Fruit fly (Drosophila melanogaster) whole organism, adult: ENCODE results near the gene wfs1.
A peak's percentile ranks its signal among the peaks of the same experiment; 100 is the strongest.

Experiments used
- CG11617 ChIP-seq: fragments of 200-800 bp; sonication (Bioruptor generic); optimal IDR thresholded peaks from 2 replicates; lab custom pipeline; 2017; ENCODE audit warnings: mild to moderate bottlenecking, missing biosample characterization, missing genetic modification reagents, missing genetic modification characterization
- CG12768 ChIP-seq: fragments of 200-800 bp; sonication (Bioruptor generic); optimal IDR thresholded peaks from 2 replicates; lab custom pipeline; 2017; ENCODE audit warnings: missing biosample characterization, missing genetic modification characterization, mild to moderate bottlenecking, moderate library complexity, missing genetic modification reagents
- CG14711 ChIP-seq: fragments of 200-800 bp; sonication (Bioruptor generic); optimal IDR thresholded peaks from 2 replicates; lab custom pipeline; 2018; ENCODE audit warnings: missing biosample characterization, mild to moderate bottlenecking, missing genetic modification characterization, moderate library complexity
- CG1620 ChIP-seq: fragments of 200-800 bp; sonication (Bioruptor generic); optimal IDR thresholded peaks from 2 replicates; lab custom pipeline; 2016; ENCODE audit warnings: missing biosample characterization, missing genetic modification characterization
- CG33017 ChIP-seq: fragments of 200-800 bp; sonication (Bioruptor generic); optimal IDR thresholded peaks from 2 replicates; lab custom pipeline; 2018; ENCODE audit warnings: missing biosample characterization, mild to moderate bottlenecking, missing genetic modification characterization, moderate library complexity
- CG5204 ChIP-seq: fragments of 200-800 bp; sonication (Bioruptor generic); optimal IDR thresholded peaks from 2 replicates; lab custom pipeline; 2016; ENCODE audit warnings: missing biosample characterization, missing genetic modification characterization
- CG7045 ChIP-seq: fragments of 200-800 bp; sonication (Bioruptor generic); optimal IDR thresholded peaks from 2 replicates; lab custom pipeline; 2017; ENCODE audit warnings: missing biosample characterization, mild to moderate bottlenecking, missing genetic modification characterization
- CG7101 ChIP-seq: fragments of 200-800 bp; sonication (Bioruptor generic); optimal IDR thresholded peaks from 2 replicates; lab custom pipeline; 2018; ENCODE audit warnings: missing biosample characterization, mild to moderate bottlenecking, missing genetic modification characterization, moderate library complexity
- Clk ChIP-seq: fragments of 200-800 bp; sonication (Bioruptor generic); optimal IDR thresholded peaks from 2 replicates; lab custom pipeline; 2017; ENCODE audit warnings: missing biosample characterization, missing genetic modification characterization
- Crg-1 ChIP-seq: fragments of 200-800 bp; sonication (Bioruptor generic); optimal IDR thresholded peaks from 2 replicates; lab custom pipeline; 2016; ENCODE audit warnings: missing biosample characterization, missing genetic modification characterization
- Hr96 ChIP-seq: fragments of 200-800 bp; sonication (Bioruptor generic); optimal IDR thresholded peaks from 2 replicates; lab custom pipeline; 2016; ENCODE audit warnings: missing biosample characterization, missing genetic modification characterization
- Mnt ChIP-seq: fragments of 200-800 bp; sonication (Bioruptor generic); optimal IDR thresholded peaks from 2 replicates; lab custom pipeline; 2016; ENCODE audit warnings: missing biosample characterization, mild to moderate bottlenecking, missing genetic modification characterization
- bab1 ChIP-seq: fragments of 200-800 bp; sonication (Bioruptor generic); optimal IDR thresholded peaks from 3 replicates; lab custom pipeline; 2019; ENCODE audit warnings: missing biosample characterization, mild to moderate bottlenecking, missing genetic modification characterization, moderate library complexity
- cic ChIP-seq: fragments of 200-800 bp; sonication (Bioruptor generic); optimal IDR thresholded peaks from 2 replicates; lab custom pipeline; 2017; ENCODE audit warnings: missing biosample characterization, mild to moderate bottlenecking, missing genetic modification characterization, moderate library complexity
- cnc ChIP-seq, 2 experiments: fragments of >200 bp; optimal IDR thresholded peaks; 2 replicates each; lab custom pipeline; 2017
- kay ChIP-seq: fragments of 200-800 bp; sonication (Bioruptor generic); peaks from one replicate; lab custom pipeline; 2016; ENCODE audit warnings: missing biosample characterization, missing genetic modification characterization, borderline replicate concordance
- ovo ChIP-seq: fragments of 200-800 bp; sonication (Bioruptor generic); optimal IDR thresholded peaks from 2 replicates; lab custom pipeline; 2016; ENCODE audit warnings: missing biosample characterization, missing genetic modification characterization
- pad ChIP-seq: fragments of 200-800 bp; sonication (Bioruptor generic); optimal IDR thresholded peaks from 3 replicates; lab custom pipeline; 2017; ENCODE audit warnings: missing biosample characterization, missing genetic modification characterization, mild to moderate bottlenecking, moderate library complexity, missing genetic modification reagents
- tj ChIP-seq: fragments of 200-800 bp; sonication (Bioruptor generic); optimal IDR thresholded peaks from 3 replicates; lab custom pipeline; 2017; ENCODE audit warnings: missing biosample characterization, mild to moderate bottlenecking, missing genetic modification characterization, moderate library complexity
- toe ChIP-seq: fragments of 200-800 bp; sonication (Bioruptor generic); optimal IDR thresholded peaks from 2 replicates; lab custom pipeline; 2016; ENCODE audit warnings: missing biosample characterization, missing genetic modification characterization

The wfs1 gene

DNA sequence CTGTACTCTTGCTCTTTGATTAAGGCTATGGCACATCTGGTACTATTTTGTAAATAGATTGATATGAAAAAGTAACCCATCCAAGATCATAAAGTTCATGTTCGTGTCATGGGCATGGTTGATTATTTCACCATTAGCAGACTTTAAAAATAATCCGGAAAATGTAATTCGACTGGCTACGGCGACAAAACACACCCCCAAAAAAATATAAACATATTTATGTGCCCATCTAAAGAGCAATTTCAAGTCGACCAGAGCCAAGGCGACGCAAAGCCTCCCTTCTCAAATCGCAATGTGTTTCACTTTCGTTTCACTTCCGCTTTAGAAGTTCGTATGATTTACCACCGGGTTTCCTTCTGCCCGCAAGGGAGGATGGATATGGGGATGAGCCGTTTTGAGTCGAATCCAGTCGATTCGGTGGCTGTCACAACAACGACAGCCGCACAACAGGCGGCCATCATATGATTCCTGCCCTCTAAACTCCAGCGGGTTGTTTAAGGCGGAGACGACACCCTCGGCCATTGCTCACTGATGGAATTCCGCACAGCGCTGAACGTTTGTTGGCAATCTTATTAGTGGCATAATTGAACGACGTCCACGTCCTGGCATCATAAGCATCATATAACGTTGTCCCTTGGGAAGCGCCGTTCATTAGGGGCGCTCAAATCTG is 28.9 kb upstream of the wfs1 start:
- no peak for TF ChIP-seq pad (GFP tag; lab: Kevin White, UChicago)
- TF ChIP-seq toe = no peak
- TF ChIP-seq CG33017 (tag; lab: Kevin White, UChicago) = no peak
- TF ChIP-seq kay (GFP tag; lab: Kevin White, UChicago) = no peak
- TF ChIP-seq bab1 (GFP tag; lab: Kevin White, UChicago) = no peak
- TF ChIP-seq Clk (GFP tag; lab: Kevin White, UChicago) = no peak
- TF ChIP-seq CG7101 = no peak

DNA sequence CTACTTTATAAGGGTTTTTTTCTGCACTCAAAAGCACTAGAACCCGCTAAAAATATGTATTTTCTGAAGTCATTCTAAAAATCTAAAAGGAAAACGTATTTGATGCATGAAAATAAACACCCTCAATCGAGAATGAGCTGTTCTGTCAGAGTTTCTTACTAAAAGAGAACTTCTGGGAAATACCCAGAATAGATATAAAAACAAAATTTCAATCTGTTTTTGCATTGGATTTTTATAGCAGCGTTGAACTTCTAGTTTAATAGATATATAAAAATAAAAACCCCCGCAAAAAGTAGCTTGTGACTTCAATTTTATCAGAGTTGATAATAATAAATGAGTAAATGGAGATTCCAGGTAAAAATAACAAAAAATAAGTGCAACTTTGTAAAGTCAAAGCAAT is 28.2 kb upstream of the wfs1 start:
- no peak for TF ChIP-seq CG7045 (GFP tag; lab: Kevin White, UChicago)
- peak; percentile 79 for TF ChIP-seq kay (GFP tag; lab: Kevin White, UChicago)
- TF ChIP-seq CG7101 = no peak

DNA sequence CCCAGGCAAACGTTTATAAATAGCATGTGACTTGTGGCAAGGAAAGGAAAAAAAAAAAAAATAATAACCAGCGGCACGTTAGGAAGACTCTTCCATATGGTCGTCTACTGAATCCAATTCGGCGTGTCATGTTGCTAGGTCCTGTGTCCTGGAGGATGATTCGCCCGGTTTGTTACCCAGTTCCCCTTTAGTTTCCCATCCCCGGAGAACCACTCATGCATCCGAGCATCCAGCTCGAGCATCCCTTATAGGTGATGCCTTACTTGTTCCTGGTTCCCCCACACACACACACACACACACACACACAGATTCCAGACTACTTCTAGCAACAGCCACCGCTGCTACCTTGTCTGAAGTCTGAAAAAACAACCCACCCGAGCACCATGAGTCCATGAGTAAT is 27.7 kb upstream of the wfs1 start:
- TF ChIP-seq Hr96 (GFP tag; lab: Kevin White, UChicago) = no peak
- no peak for TF ChIP-seq pad (GFP tag; lab: Kevin White, UChicago)

DNA sequence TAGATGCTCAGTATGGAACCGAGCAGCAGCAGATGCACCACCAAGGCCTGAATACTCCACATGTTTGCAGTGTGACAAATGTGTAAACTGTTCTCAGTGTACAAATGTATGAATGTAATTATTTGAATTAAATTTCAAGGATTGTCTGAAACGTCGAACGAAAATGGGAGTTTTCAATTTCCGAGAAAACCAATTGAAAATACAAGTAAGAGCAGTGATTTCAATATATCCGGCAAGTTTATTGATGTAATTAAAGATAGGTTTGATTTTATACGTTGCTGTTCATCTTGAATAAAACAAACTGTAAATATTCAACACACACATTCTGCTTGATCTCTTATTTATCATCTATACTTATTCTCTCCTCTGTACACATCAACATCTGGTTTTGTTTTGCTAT is 20.5 kb upstream of the wfs1 start, which contains the start of gene CG4907:
CG4907 (minus strand) TSS at position 101 of the 400 bp plus-strand sequence.
- no peak for TF ChIP-seq cnc (optimal IDR thresholded peaks at IDR 0.05; lab: Kevin White, UChicago)
- TF ChIP-seq Hr96 (GFP tag; lab: Kevin White, UChicago) = no peak
- no peak for TF ChIP-seq CG33017 (tag; lab: Kevin White, UChicago)
- TF ChIP-seq tj (GFP tag; lab: Kevin White, UChicago) = no peak
- TF ChIP-seq CG5204 (GFP tag; lab: Kevin White, UChicago) = no peak
- no peak for TF ChIP-seq CG11617 (GFP tag; lab: Kevin White, UChicago)
- no peak for TF ChIP-seq Mnt (GFP tag; lab: Kevin White, UChicago)
- no peak for TF ChIP-seq toe
- no peak for TF ChIP-seq kay (GFP tag; lab: Kevin White, UChicago)
- TF ChIP-seq CG1620 (GFP tag; lab: Kevin White, UChicago) = no peak
- no peak for TF ChIP-seq cic (GFP tag; lab: Kevin White, UChicago)
- no peak for TF ChIP-seq CG12768 (GFP tag; lab: Kevin White, UChicago)
- TF ChIP-seq ovo = no peak
- TF ChIP-seq pad (GFP tag; lab: Kevin White, UChicago) = no peak

DNA sequence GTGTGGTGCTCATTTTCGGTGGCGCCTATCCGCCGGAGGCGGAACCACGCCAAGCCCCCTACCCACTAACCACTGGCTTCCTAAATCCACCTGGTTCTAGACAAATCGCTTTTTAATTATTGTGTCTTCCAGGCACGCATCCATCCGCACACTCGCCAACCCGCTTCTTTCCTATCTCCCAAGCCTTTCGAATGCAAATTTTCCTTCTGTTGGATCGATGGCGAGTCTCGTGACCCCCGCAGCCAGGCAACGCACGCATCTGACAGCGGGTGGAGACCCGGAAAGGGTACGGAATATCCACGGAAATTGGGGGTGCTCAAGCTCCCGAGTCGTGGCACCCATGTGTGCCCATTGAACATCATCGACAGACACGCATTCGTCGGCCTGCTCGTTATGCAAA is 17.0 kb upstream of the wfs1 start, which contains the start of gene CG13842:
CG13842 (minus strand) TSS at position 101 of the 400 bp plus-strand sequence.
- TF ChIP-seq CG14711 (no peak), pad (GFP tag; lab: Kevin White, UChicago) (no peak)

DNA sequence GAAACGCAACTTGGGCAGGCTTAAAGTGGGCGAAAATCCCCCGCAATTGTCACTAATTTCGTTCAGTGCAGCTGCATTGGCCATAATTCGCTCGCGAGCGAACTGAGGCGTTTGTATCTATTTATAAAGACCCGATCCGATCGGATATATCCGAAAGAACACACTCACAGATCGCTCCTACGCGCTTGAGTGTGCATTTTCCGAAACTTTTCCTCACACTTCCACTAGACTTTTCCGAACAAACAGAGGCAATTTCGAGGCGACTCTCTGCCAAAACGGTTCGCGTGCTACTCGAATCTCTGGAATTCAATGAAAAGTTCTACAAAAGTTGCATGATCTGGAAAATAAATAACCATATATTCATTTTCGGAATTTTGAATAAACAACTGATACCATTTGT is 11.6 kb upstream of the wfs1 start, which contains the start of the genes CG6972 and CCAP:
CG6972 (plus strand) TSS at position 215 of the 400 bp plus-strand sequence.
CCAP (minus strand) TSS at position 292 of the 400 bp plus-strand sequence.
- TF ChIP-seq CG14711 = no peak
- TF ChIP-seq bab1 (GFP tag; lab: Kevin White, UChicago) = no peak
- no peak for TF ChIP-seq Crg-1
- TF ChIP-seq kay (GFP tag; lab: Kevin White, UChicago) = no peak
- TF ChIP-seq cic (GFP tag; lab: Kevin White, UChicago) = no peak
- TF ChIP-seq Clk (GFP tag; lab: Kevin White, UChicago) = no peak
- no peak for TF ChIP-seq CG33017 (tag; lab: Kevin White, UChicago)
- TF ChIP-seq Hr96 (GFP tag; lab: Kevin White, UChicago) = no peak
- TF ChIP-seq CG12768 (GFP tag; lab: Kevin White, UChicago) = no peak
- TF ChIP-seq CG7101 = no peak
- no peak for TF ChIP-seq toe
- TF ChIP-seq tj (GFP tag; lab: Kevin White, UChicago) = no peak
- no peak for TF ChIP-seq cnc (optimal IDR thresholded peaks at IDR 0.05; lab: Kevin White, UChicago)
- TF ChIP-seq CG7045 (GFP tag; lab: Kevin White, UChicago) = no peak
- no peak for TF ChIP-seq CG11617 (GFP tag; lab: Kevin White, UChicago)
- no peak for TF ChIP-seq ovo
- TF ChIP-seq CG5204 (GFP tag; lab: Kevin White, UChicago) = no peak

DNA sequence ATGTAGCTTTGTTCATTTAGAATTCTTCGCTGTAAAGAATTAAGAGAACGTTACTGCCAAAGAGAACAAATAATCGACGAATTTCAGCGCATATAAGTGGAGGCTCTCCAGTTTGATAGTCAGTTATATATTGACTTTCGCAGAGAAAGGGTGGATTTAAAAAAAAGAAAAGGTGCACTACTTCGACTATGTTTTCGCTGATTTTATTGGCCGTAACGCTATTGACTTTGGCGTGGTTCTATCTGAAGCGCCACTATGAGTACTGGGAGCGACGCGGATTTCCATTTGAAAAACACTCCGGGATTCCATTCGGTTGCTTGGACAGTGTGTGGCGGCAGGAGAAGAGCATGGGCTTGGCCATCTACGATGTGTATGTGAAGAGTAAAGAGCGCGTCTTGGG is 8.0 kb upstream of the wfs1 start, which contains the start of gene Cyp6d4:
Cyp6d4 (plus strand) TSS at position 112 of the 400 bp plus-strand sequence.
- no peak for TF ChIP-seq tj (GFP tag; lab: Kevin White, UChicago)
- no peak for TF ChIP-seq toe
- no peak for TF ChIP-seq CG1620 (GFP tag; lab: Kevin White, UChicago)
- peak; percentile 11 for TF ChIP-seq bab1 (GFP tag; lab: Kevin White, UChicago)

DNA sequence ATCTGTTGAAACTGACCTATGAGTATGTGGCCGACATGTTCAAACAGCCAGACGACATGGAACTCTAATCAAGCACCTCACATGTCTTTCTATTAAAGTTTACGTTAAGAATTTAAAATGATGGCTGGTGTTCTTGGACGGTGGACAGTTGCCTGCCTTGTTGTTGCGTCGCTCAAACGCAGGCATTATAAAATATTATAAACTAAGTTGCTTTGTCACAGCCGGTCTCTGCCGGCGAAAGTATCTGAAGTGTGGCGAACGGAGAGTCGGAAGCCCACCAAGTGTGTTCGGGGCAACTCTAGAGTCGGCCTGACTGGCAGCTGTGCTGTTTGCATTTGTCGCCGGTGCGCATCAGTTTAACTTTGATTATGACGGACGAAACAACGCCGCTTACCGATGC is 4.5 kb upstream of the wfs1 start, which contains the start of gene cd:
cd (plus strand) TSS at position 301 of the 400 bp plus-strand sequence.
- TF ChIP-seq ovo (no peak), kay (GFP tag; lab: Kevin White, UChicago) (no peak), Hr96 (GFP tag; lab: Kevin White, UChicago) (no peak), CG7101 (no peak), CG33017 (tag; lab: Kevin White, UChicago) (no peak), toe (no peak), Crg-1 (no peak), CG1620 (GFP tag; lab: Kevin White, UChicago) (no peak), CG14711 (no peak), CG7045 (GFP tag; lab: Kevin White, UChicago) (no peak), Mnt (GFP tag; lab: Kevin White, UChicago) (no peak), CG5204 (GFP tag; lab: Kevin White, UChicago) (no peak), CG12768 (GFP tag; lab: Kevin White, UChicago) (no peak), cic (GFP tag; lab: Kevin White, UChicago) (no peak), CG11617 (GFP tag; lab: Kevin White, UChicago) (no peak), pad (GFP tag; lab: Kevin White, UChicago) (no peak), bab1 (GFP tag; lab: Kevin White, UChicago) (no peak), tj (GFP tag; lab: Kevin White, UChicago) (no peak), cnc (optimal IDR thresholded peaks at IDR 0.05; lab: Kevin White, UChicago) (no peak), Clk (GFP tag; lab: Kevin White, UChicago) (no peak)
